Fruit fly (Drosophila melanogaster) whole organism, embryonic: ENCODE data around the gene CG5080.

Source experiments
- CG10321 ChIP-seq: fragments of 200-800 bp; sonication (Bioruptor generic); IDR thresholded peaks from 2 replicates; pipeline ENCODE4 v1.3.6; 2022; ENCODE audit warnings: missing biosample characterization, missing genetic modification characterization
- CG10431 ChIP-seq: fragments of 200-800 bp; sonication (Bioruptor generic); optimal IDR thresholded peaks from 3 replicates; lab custom pipeline; 2018; ENCODE audit warnings: missing biosample characterization, mild to moderate bottlenecking, missing genetic modification characterization
- CG11247 ChIP-seq: fragments of 200-800 bp; sonication (Bioruptor generic); IDR thresholded peaks from 2 replicates; pipeline ENCODE4 v1.3.6; 2022; ENCODE audit warnings: missing biosample characterization, missing genetic modification characterization
- CG11504 ChIP-seq: fragments of 200-800 bp; sonication (Bioruptor generic); optimal IDR thresholded peaks from 3 replicates; lab custom pipeline; 2019; ENCODE audit warnings: missing biosample characterization, mild to moderate bottlenecking, missing genetic modification characterization, moderate library complexity
- CG12071 ChIP-seq: fragments of 200-800 bp; sonication (Bioruptor generic); optimal IDR thresholded peaks from 3 replicates; lab custom pipeline; 2018; ENCODE audit warnings: missing biosample characterization, mild to moderate bottlenecking, missing genetic modification characterization
- CG13287 ChIP-seq: fragments of 200-800 bp; sonication (Bioruptor generic); IDR thresholded peaks from 2 replicates; pipeline ENCODE4 v1.3.6; 2022; ENCODE audit warnings: missing biosample characterization, missing genetic modification characterization; ENCODE audit not compliant: partially characterized antibody
- CG15514 ChIP-seq: fragments of 200-800 bp; sonication (Bioruptor generic); optimal IDR thresholded peaks from 3 replicates; lab custom pipeline; 2017; ENCODE audit warnings: missing biosample characterization, missing genetic modification characterization, mild to moderate bottlenecking, moderate library complexity, missing genetic modification reagents
- CG1647 ChIP-seq: fragments of 200-800 bp; sonication (Bioruptor generic); optimal IDR thresholded peaks from 3 replicates; lab custom pipeline; 2016; ENCODE audit warnings: missing biosample characterization, missing genetic modification characterization
- CG16779 ChIP-seq: fragments of 200-800 bp; sonication (Bioruptor generic); IDR thresholded peaks from 2 replicates; pipeline ENCODE4 v1.3.6; 2022; ENCODE audit warnings: missing biosample characterization, missing genetic modification characterization
- CG16815 ChIP-seq: fragments of 200-800 bp; sonication (Bioruptor generic); optimal IDR thresholded peaks from 3 replicates; lab custom pipeline; 2017; ENCODE audit warnings: missing biosample characterization, mild to moderate bottlenecking, missing genetic modification characterization
- CG17568 ChIP-seq: fragments of 200-800 bp; sonication (Bioruptor generic); optimal IDR thresholded peaks from 2 replicates; lab custom pipeline; 2018; ENCODE audit warnings: missing biosample characterization, mild to moderate bottlenecking, missing genetic modification characterization, moderate library complexity
- CG2712 ChIP-seq: fragments of 200-800 bp; optimal IDR thresholded peaks from 3 replicates; lab custom pipeline; 2019; ENCODE audit warnings: missing biosample characterization, mild to moderate bottlenecking, missing genetic modification characterization, moderate library complexity
- CG2875 ChIP-seq: fragments of 200-800 bp; sonication (Bioruptor generic); optimal IDR thresholded peaks from 2 replicates; lab custom pipeline; 2017; ENCODE audit warnings: missing biosample characterization, mild to moderate bottlenecking, missing genetic modification characterization, missing genetic modification reagents
- CG30020 ChIP-seq: fragments of 200-800 bp; optimal IDR thresholded peaks from 2 replicates; lab custom pipeline; 2019; ENCODE audit warnings: missing biosample characterization, mild to moderate bottlenecking, missing genetic modification characterization, moderate library complexity
- CG34224 ChIP-seq: fragments of 200-800 bp; sonication (Bioruptor generic); IDR thresholded peaks from 3 replicates; pipeline ENCODE4 v1.3.6; 2022; ENCODE audit warnings: missing biosample characterization, missing genetic modification characterization; ENCODE audit not compliant: partially characterized antibody
- CG34422 ChIP-seq: fragments of 200-800 bp; sonication (Bioruptor generic); IDR thresholded peaks from 3 replicates; pipeline ENCODE4 v1.3.6; 2022; ENCODE audit warnings: missing biosample characterization, missing genetic modification characterization
- CG4328 ChIP-seq: fragments of 200-800 bp; sonication (Bioruptor generic); optimal IDR thresholded peaks from 3 replicates; lab custom pipeline; 2017; ENCODE audit warnings: missing biosample characterization, missing genetic modification reagents, missing genetic modification characterization
- CG6254 ChIP-seq: fragments of 200-800 bp; sonication (Bioruptor generic); optimal IDR thresholded peaks from 3 replicates; lab custom pipeline; 2017; ENCODE audit warnings: mild to moderate bottlenecking, missing biosample characterization, missing genetic modification reagents, missing genetic modification characterization
- CG7372 ChIP-seq: fragments of 200-800 bp; sonication (Bioruptor generic); IDR thresholded peaks from 2 replicates; pipeline ENCODE4 v1.3.6; 2022; ENCODE audit warnings: missing biosample characterization, missing genetic modification characterization
- CG7786 ChIP-seq: fragments of 200-800 bp; sonication (Bioruptor generic); optimal IDR thresholded peaks from 2 replicates; lab custom pipeline; 2016; ENCODE audit warnings: missing biosample characterization, missing genetic modification characterization
- CG7987 ChIP-seq: fragments of 200-800 bp; sonication (Bioruptor generic); optimal IDR thresholded peaks from 2 replicates; lab custom pipeline; 2018; ENCODE audit warnings: missing biosample characterization, mild to moderate bottlenecking, missing genetic modification characterization, moderate library complexity
- CG9215 ChIP-seq: fragments of 200-800 bp; sonication (Bioruptor generic); IDR thresholded peaks from 2 replicates; pipeline ENCODE4 v1.3.6; 2022; ENCODE audit warnings: missing biosample characterization, missing genetic modification characterization
- CG9727 ChIP-seq: fragments of 200-800 bp; sonication (Bioruptor generic); optimal IDR thresholded peaks from 3 replicates; lab custom pipeline; 2017; ENCODE audit warnings: missing biosample characterization, mild to moderate bottlenecking, missing genetic modification characterization
- CoRest ChIP-seq: fragments of 200-800 bp; sonication (Bioruptor generic); optimal IDR thresholded peaks from 3 replicates; lab custom pipeline; 2018; ENCODE audit warnings: missing biosample characterization, mild to moderate bottlenecking, missing genetic modification characterization, moderate library complexity
- Gsc ChIP-seq: fragments of 200-800 bp; sonication (Bioruptor generic); IDR thresholded peaks from 2 replicates; pipeline ENCODE4 v1.3.6; 2022; ENCODE audit warnings: missing biosample characterization, missing genetic modification characterization
- H2.0 ChIP-seq: fragments of 200-800 bp; sonication (Bioruptor generic); IDR thresholded peaks from 2 replicates; pipeline ENCODE4 v1.3.6; 2022; ENCODE audit warnings: missing biosample characterization, missing genetic modification characterization
- HLH3B ChIP-seq: fragments of 200-800 bp; sonication (Bioruptor generic); IDR thresholded peaks from 2 replicates; pipeline ENCODE4 v1.3.6; 2022; ENCODE audit warnings: missing biosample characterization, missing genetic modification characterization
- Taf1 ChIP-seq: fragments of 200-800 bp; sonication (Bioruptor generic); IDR thresholded peaks from 2 replicates; pipeline ENCODE4 v1.3.6; 2022; ENCODE audit warnings: missing biosample characterization, missing genetic modification characterization
- Tbp ChIP-seq: fragments of >200 bp; optimal IDR thresholded peaks from 2 replicates; lab custom pipeline; 2018; ENCODE audit warnings: missing biosample characterization, missing genetic modification characterization
- Vsx1 ChIP-seq: fragments of 200-800 bp; sonication (Bioruptor generic); optimal IDR thresholded peaks from 2 replicates; lab custom pipeline; 2017; ENCODE audit warnings: missing biosample characterization, mild to moderate bottlenecking, missing genetic modification characterization, missing genetic modification reagents
- ase ChIP-seq: fragments of 200-800 bp; sonication (Bioruptor generic); IDR thresholded peaks from 3 replicates; pipeline ENCODE4 v1.3.6; 2022; ENCODE audit warnings: missing biosample characterization, missing genetic modification characterization
- cg ChIP-seq: fragments of 200-800 bp; sonication (Bioruptor generic); optimal IDR thresholded peaks from 3 replicates; lab custom pipeline; 2019; ENCODE audit warnings: missing biosample characterization, mild to moderate bottlenecking, missing genetic modification characterization, moderate library complexity
- dan ChIP-seq: fragments of 200-800 bp; sonication (Bioruptor generic); IDR thresholded peaks from 2 replicates; pipeline ENCODE4 v1.3.6; 2022; ENCODE audit warnings: missing biosample characterization, missing genetic modification characterization
- dimm ChIP-seq: fragments of 200-800 bp; sonication (Bioruptor generic); IDR thresholded peaks from 2 replicates; pipeline ENCODE4 v1.3.6; 2022; ENCODE audit warnings: missing biosample characterization, missing genetic modification characterization
- ems ChIP-seq: fragments of 200-800 bp; sonication (Bioruptor generic); optimal IDR thresholded peaks from 3 replicates; lab custom pipeline; 2016; ENCODE audit warnings: missing biosample characterization, missing genetic modification characterization
- fd3F ChIP-seq: fragments of 200-800 bp; sonication (Bioruptor generic); optimal IDR thresholded peaks from 2 replicates; lab custom pipeline; 2018; ENCODE audit warnings: missing biosample characterization, mild to moderate bottlenecking, missing genetic modification characterization, moderate library complexity
- gce ChIP-seq: fragments of 200-800 bp; sonication (Bioruptor generic); IDR thresholded peaks from 3 replicates; pipeline ENCODE4 v1.3.6; 2022; ENCODE audit warnings: missing biosample characterization, missing genetic modification characterization
- gfzf ChIP-seq: fragments of 200-800 bp; sonication (Bioruptor generic); optimal IDR thresholded peaks from 2 replicates; lab custom pipeline; 2016; ENCODE audit warnings: missing biosample characterization, mild to moderate bottlenecking, missing genetic modification characterization, moderate library complexity
- kah ChIP-seq: fragments of 200-800 bp; sonication (Bioruptor generic); optimal IDR thresholded peaks from 2 replicates; lab custom pipeline; 2018; ENCODE audit warnings: missing biosample characterization, mild to moderate bottlenecking, missing genetic modification characterization
- klu ChIP-seq: fragments of 200-800 bp; sonication (Bioruptor generic); IDR thresholded peaks from 2 replicates; pipeline ENCODE4 v1.3.6; 2022; ENCODE audit warnings: missing biosample characterization, missing genetic modification characterization
- lilli ChIP-seq: fragments of 200-800 bp; sonication (Bioruptor generic); optimal IDR thresholded peaks from 3 replicates; lab custom pipeline; 2016; ENCODE audit warnings: missing biosample characterization, missing genetic modification characterization
- nau ChIP-seq: fragments of 200-800 bp; sonication (Bioruptor generic); optimal IDR thresholded peaks from 3 replicates; lab custom pipeline; 2017; ENCODE audit warnings: missing biosample characterization, mild to moderate bottlenecking, missing genetic modification characterization, missing genetic modification reagents
- nerfin-1 ChIP-seq: fragments of 200-800 bp; sonication (Bioruptor generic); optimal IDR thresholded peaks from 3 replicates; lab custom pipeline; 2019; ENCODE audit warnings: missing biosample characterization, mild to moderate bottlenecking, missing genetic modification characterization, moderate library complexity
- otp ChIP-seq: fragments of 200-800 bp; sonication (Bioruptor generic); IDR thresholded peaks from 3 replicates; pipeline ENCODE4, ENCODE4 v1.3.6; 2022; ENCODE audit warnings: missing biosample characterization, missing genetic modification characterization
- ranshi ChIP-seq: fragments of 200-800 bp; sonication (Bioruptor generic); IDR thresholded peaks from 2 replicates; pipeline ENCODE4 v1.3.6; 2022; ENCODE audit warnings: missing biosample characterization, missing genetic modification characterization
- scrt ChIP-seq: fragments of 200-800 bp; sonication (Bioruptor generic); optimal IDR thresholded peaks from 2 replicates; lab custom pipeline; 2018; ENCODE audit warnings: missing biosample characterization, mild to moderate bottlenecking, missing genetic modification characterization, moderate library complexity
- so ChIP-seq: fragments of 200-800 bp; sonication (Bioruptor generic); IDR thresholded peaks from 3 replicates; pipeline ENCODE4 v1.3.6; 2022; ENCODE audit warnings: missing biosample characterization, missing genetic modification characterization
- wdn ChIP-seq: fragments of 200-800 bp; sonication (Bioruptor generic); IDR thresholded peaks from 2 replicates; pipeline ENCODE4 v1.3.6; 2022; ENCODE audit warnings: missing biosample characterization, missing genetic modification characterization

Gene CG5080

dm6 chr2L:1118880-1119809 is 44.5 kb downstream of the CG5080 start (continued):
- TF ChIP-seq gfzf (GFP tag; lab: Kevin White, UChicago): no peak
- TF ChIP-seq CG11247 (GFP tag; lab: Robert Waterston, UW): peak; percentile 73
- TF ChIP-seq ranshi (GFP tag; lab: Robert Waterston, UW): peak; percentile 79
- TF ChIP-seq Taf1: peak; percentile 55
- TF ChIP-seq CG30020 (tag; lab: Kevin White, UChicago): no peak
- TF ChIP-seq CG7987: peak; percentile 9
- no peak for TF ChIP-seq CG10321 (GFP tag; lab: Robert Waterston, UW)
- peak; percentile 59 for TF ChIP-seq ems (GFP tag; lab: Kevin White, UChicago)
- TF ChIP-seq H2.0: peak; percentile 69; the same call in 1 of the 2 replicates
- TF ChIP-seq CG1647 (GFP tag; lab: Kevin White, UChicago): peak; percentile 59
- peak; percentile 85 for TF ChIP-seq lilli (GFP tag; lab: Kevin White, UChicago)
- peak; percentile 58 for TF ChIP-seq scrt
- peak; percentile 84 for TF ChIP-seq CG9727 (GFP tag; lab: Kevin White, UChicago)
- TF ChIP-seq klu: peak; percentile 44
- TF ChIP-seq CoRest (tag; lab: Kevin White, UChicago): peak; percentile 71
- TF ChIP-seq CG16779 (GFP tag; lab: Robert Waterston, UW): peak; percentile 73
- TF ChIP-seq nau (GFP tag; lab: Kevin White, UChicago): peak; percentile 66
- TF ChIP-seq CG17568 (GFP tag; lab: Kevin White, UChicago): peak; percentile 45
- TF ChIP-seq Gsc (GFP tag; lab: Robert Waterston, UW): 0 out of 2 replicates have a peak, but pooled peaks have one; percentile 6
- no peak for TF ChIP-seq Tbp (GFP tag; lab: Kevin White, UChicago)
- TF ChIP-seq CG11504 (tag; lab: Kevin White, UChicago): peak; percentile 73
- no peak for TF ChIP-seq CG4328 (GFP tag; lab: Kevin White, UChicago)
- peak; percentile 40; the same call in 1 of the 3 replicates for TF ChIP-seq otp
- TF ChIP-seq CG7786: peak; percentile 83
- TF ChIP-seq CG10431: no peak
- no peak for TF ChIP-seq dimm (GFP tag; lab: Robert Waterston, UW)
- peak; percentile 50; the same call in 2 of the 3 replicates for TF ChIP-seq CG34224 (GFP tag; lab: Robert Waterston, UW)
- TF ChIP-seq CG2875 (GFP tag; lab: Kevin White, UChicago): peak; percentile 8
- peak; percentile 15 for TF ChIP-seq CG12071 (GFP tag; lab: Kevin White, UChicago)
- TF ChIP-seq dan (GFP tag; lab: Robert Waterston, UW): 0 out of 2 replicates have a peak, but pooled peaks have one; percentile 21
- peak; percentile 33 for TF ChIP-seq Vsx1 (GFP tag; lab: Kevin White, UChicago)
- TF ChIP-seq HLH3B: peak; percentile 69
- peak; percentile 71 for TF ChIP-seq so (GFP tag; lab: Robert Waterston, UW)
- peak; percentile 64 for TF ChIP-seq CG16815 (GFP tag; lab: Kevin White, UChicago)
- TF ChIP-seq CG9215 (GFP tag; lab: Robert Waterston, UW): peak; percentile 74
- no peak for TF ChIP-seq gce (GFP tag; lab: Robert Waterston, UW)
- TF ChIP-seq CG6254 (GFP tag; lab: Kevin White, UChicago): no peak
- TF ChIP-seq ase (GFP tag; lab: Robert Waterston, UW): peak; percentile 55; the same call in 1 of the 3 replicates
- TF ChIP-seq kah: peak; percentile 3
- TF ChIP-seq CG7372 (GFP tag; lab: Robert Waterston, UW): peak; percentile 65
- TF ChIP-seq CG2712 (tag; lab: Kevin White, UChicago): peak; percentile 65
- TF ChIP-seq nerfin-1: no peak
- peak; percentile 22; the same call in 1 of the 2 replicates for TF ChIP-seq CG13287
- TF ChIP-seq fd3F (GFP tag; lab: Kevin White, UChicago): peak; percentile 60
- peak; percentile 82 for TF ChIP-seq wdn (GFP tag; lab: Robert Waterston, UW)
- peak; percentile 55 for TF ChIP-seq CG15514 (GFP tag; lab: Kevin White, UChicago)
- peak; percentile 66; the same call in 2 of the 3 replicates for TF ChIP-seq CG34422 (GFP tag; lab: Robert Waterston, UW)
- peak; percentile 14 for TF ChIP-seq cg (GFP tag; lab: Kevin White, UChicago)
